Fruit fly (Drosophila melanogaster) whole organism, wandering third instar larva: ENCODE results near the gene Nipsnap.
A peak's percentile ranks its signal among the peaks of the same experiment; 100 is the strongest.

Experiments used
- Abd-B ChIP-seq: fragments of >200 bp; optimal IDR thresholded peaks from 2 replicates; lab custom pipeline; 2017; ENCODE audit warnings: missing biosample characterization, missing genetic modification characterization
- CG32264 ChIP-seq: fragments of 200-800 bp; sonication (Bioruptor generic); optimal IDR thresholded peaks from 2 replicates; lab custom pipeline; 2016; ENCODE audit warnings: missing biosample characterization, missing genetic modification characterization
- CrebA ChIP-seq: fragments of 200-800 bp; sonication (Bioruptor generic); optimal IDR thresholded peaks from 2 replicates; lab custom pipeline; 2016; ENCODE audit warnings: missing biosample characterization, mild to moderate bottlenecking, missing genetic modification characterization, borderline replicate concordance
- Dfd ChIP-seq: fragments of >200 bp; optimal IDR thresholded peaks from 2 replicates; lab custom pipeline; 2017; ENCODE audit warnings: missing biosample characterization, missing genetic modification characterization
- Dif ChIP-seq: fragments of 200-275, 200-300 bp; sonication (Bioruptor generic); optimal IDR thresholded peaks from 2 replicates; lab custom pipeline; 2018; ENCODE audit warnings: missing biosample characterization, missing genetic modification characterization; ENCODE audit not compliant: partially characterized antibody
- HLH106 ChIP-seq: fragments of 200-800 bp; optimal IDR thresholded peaks from 3 replicates; lab custom pipeline; 2019; ENCODE audit warnings: missing biosample characterization, mild to moderate bottlenecking, missing genetic modification characterization, moderate library complexity
- Hnf4 ChIP-seq: fragments of 200-800 bp; sonication (Bioruptor generic); optimal IDR thresholded peaks from 2 replicates; lab custom pipeline; 2016; ENCODE audit warnings: missing biosample characterization, mild to moderate bottlenecking, missing genetic modification characterization
- Jra ChIP-seq: sonication (Bioruptor generic); optimal IDR thresholded peaks from 2 replicates; lab custom pipeline; 2016; ENCODE audit warnings: missing biosample characterization, missing genetic modification characterization
- Mio ChIP-seq: sonication (Bioruptor generic); optimal IDR thresholded peaks from 2 replicates; lab custom pipeline; 2016; ENCODE audit warnings: missing biosample characterization, missing genetic modification characterization
- N ChIP-seq: fragments of >200 bp; optimal IDR thresholded peaks from 2 replicates; lab custom pipeline; 2018; ENCODE audit warnings: missing biosample characterization, missing external identifiers, missing genetic modification characterization
- OdsH ChIP-seq: fragments of 200-800 bp; sonication (Bioruptor generic); optimal IDR thresholded peaks from 2 replicates; lab custom pipeline; 2016; ENCODE audit warnings: missing biosample characterization, mild to moderate bottlenecking, missing genetic modification characterization
- Rel ChIP-seq, 2 experiments: fragments of 200-800 bp; sonication (Bioruptor generic) in 1 of 2; optimal IDR thresholded peaks; 2 replicates in 1 of 2; 3 replicates in 1 of 2; lab custom pipeline; 2016 to 2019; ENCODE audit warnings: mild to moderate bottlenecking in 2 of 2, missing biosample characterization in 2 of 2, missing genetic modification characterization in 2 of 2, moderate library complexity in 1 of 2
- Sp1 ChIP-seq: fragments of 200-800 bp; sonication (Bioruptor generic); optimal IDR thresholded peaks from 3 replicates; lab custom pipeline; 2019; ENCODE audit warnings: missing biosample characterization, mild to moderate bottlenecking, missing genetic modification characterization, moderate library complexity
- br ChIP-seq: fragments of 200-800 bp; sonication (Bioruptor generic); optimal IDR thresholded peaks from 2 replicates; lab custom pipeline; 2016; ENCODE audit warnings: missing biosample characterization, missing genetic modification characterization
- brk ChIP-seq: fragments of 200-800 bp; sonication (Bioruptor generic); optimal IDR thresholded peaks from 2 replicates; lab custom pipeline; 2016; ENCODE audit warnings: missing biosample characterization, mild to moderate bottlenecking, missing genetic modification characterization
- dl ChIP-seq, 2 experiments: fragments of 175-275, 200-275 bp in 1 of 2; fragments of 200-275 bp in 1 of 2; sonication (Bioruptor generic); optimal IDR thresholded peaks; lab custom pipeline; 2018; ENCODE audit warnings: mild to moderate bottlenecking in 2 of 2, missing biosample characterization in 2 of 2, missing genetic modification characterization in 2 of 2, moderate library complexity in 2 of 2; ENCODE audit not compliant: partially characterized antibody in 2 of 2, insufficient read depth in 1 of 2
- ey ChIP-seq: fragments of 200-800 bp; sonication (Bioruptor generic); optimal IDR thresholded peaks from 2 replicates; lab custom pipeline; 2016; ENCODE audit warnings: missing biosample characterization, missing genetic modification characterization
- fru ChIP-seq: fragments of 200-800 bp; sonication (Bioruptor generic); optimal IDR thresholded peaks from 3 replicates; lab custom pipeline; 2016; ENCODE audit warnings: missing biosample characterization, mild to moderate bottlenecking, missing genetic modification characterization
- h ChIP-seq: fragments of 200-800 bp; sonication (Bioruptor generic); optimal IDR thresholded peaks from 3 replicates; lab custom pipeline; 2016; ENCODE audit warnings: missing biosample characterization, mild to moderate bottlenecking, missing genetic modification characterization
- lola ChIP-seq: fragments of >200 bp; optimal IDR thresholded peaks from 2 replicates; lab custom pipeline; 2017; ENCODE audit warnings: missing biosample characterization, missing genetic modification characterization
- pan ChIP-seq: fragments of >200 bp; optimal IDR thresholded peaks from 2 replicates; lab custom pipeline; 2017
- sv ChIP-seq: fragments of 200-800 bp; sonication (Bioruptor generic); optimal IDR thresholded peaks from 3 replicates; lab custom pipeline; 2016; ENCODE audit warnings: missing biosample characterization, missing genetic modification characterization
- tai ChIP-seq: sonication (Bioruptor generic); optimal IDR thresholded peaks from 2 replicates; lab custom pipeline; 2016; ENCODE audit warnings: missing biosample characterization, missing genetic modification characterization
- usp ChIP-seq: fragments of >200 bp; optimal IDR thresholded peaks from 2 replicates; lab custom pipeline; 2017; ENCODE audit warnings: missing biosample characterization, missing genetic modification characterization

Gene Nipsnap

dm6 chrX:16089012-16089963 lies 15.9 kb upstream of the Nipsnap start:
- peak; percentile 25 for TF ChIP-seq Dif (GFP tag; lab: Kevin White, UChicago)
- peak in 1 of 2 experiments; percentile 52 for TF ChIP-seq dl (GFP tag; optimal IDR thresholded peaks at IDR 0.05; lab: Kevin White, UChicago; ENCODE audit: insufficient read depth in 1 of 2, partially characterized antibody in 2 of 2)
- no peak for TF ChIP-seq h

dm6 chrX:16088279-16088678 lies 14.9 kb upstream of the Nipsnap start:
- TF ChIP-seq CrebA (GFP tag; lab: Kevin White, UChicago) = no peak
- TF ChIP-seq CG32264 (GFP tag; lab: Kevin White, UChicago) = no peak
- no peak for TF ChIP-seq ey (GFP tag; lab: Kevin White, UChicago)
- TF ChIP-seq pan (lab: Kevin White, UChicago) = no peak
- TF ChIP-seq N (GFP tag; lab: Kevin White, UChicago) = no peak
- no peak for TF ChIP-seq tai (GFP tag; lab: Kevin White, UChicago)
- no peak for TF ChIP-seq brk (GFP tag; lab: Kevin White, UChicago)
- no peak for TF ChIP-seq Rel (GFP tag; optimal IDR thresholded peaks at IDR 0.05; lab: Kevin White, UChicago)
- no peak for TF ChIP-seq Rel (tag; optimal IDR thresholded peaks at IDR 0.05; lab: Kevin White, UChicago)
- TF ChIP-seq lola = no peak
- no peak for TF ChIP-seq sv (GFP tag; lab: Kevin White, UChicago)
- TF ChIP-seq Dif (GFP tag; lab: Kevin White, UChicago) = no peak
- no peak for TF ChIP-seq Jra (GFP tag; lab: Kevin White, UChicago)
- no peak for TF ChIP-seq Mio (GFP tag; lab: Kevin White, UChicago)

dm6 chrX:16087496-16087895 lies 14.1 kb upstream of the Nipsnap start:
- TF ChIP-seq Abd-B (GFP tag; lab: Kevin White, UChicago) (no peak), Dif (GFP tag; lab: Kevin White, UChicago) (peak; percentile 28)

- peak; percentile 3 for TF ChIP-seq OdsH
- peak; percentile 32 for TF ChIP-seq fru (GFP tag; lab: Kevin White, UChicago)
- no peak for TF ChIP-seq usp (GFP tag; lab: Kevin White, UChicago)
- no peak for TF ChIP-seq brk (GFP tag; lab: Kevin White, UChicago)
- no peak for TF ChIP-seq Hnf4 (GFP tag; lab: Kevin White, UChicago)
- TF ChIP-seq ey (GFP tag; lab: Kevin White, UChicago) = peak; percentile 38
- TF ChIP-seq Rel (GFP tag; optimal IDR thresholded peaks at IDR 0.05; lab: Kevin White, UChicago) = no peak
- no peak for TF ChIP-seq Rel (tag; optimal IDR thresholded peaks at IDR 0.05; lab: Kevin White, UChicago)
- TF ChIP-seq lola = no peak
Measured at dm6 chrX:16085865-16086592, 12.7 kb upstream of the Nipsnap start.

dm6 chrX:16082932-16083331 lies 9.6 kb upstream of the Nipsnap start, which contains the start of gene CG8958:
CG8958 (plus strand) TSS chrX:16083232.
- TF ChIP-seq Sp1 (GFP tag; lab: Kevin White, UChicago) (no peak), HLH106 (no peak), N (GFP tag; lab: Kevin White, UChicago) (no peak), Dfd (no peak), Abd-B (GFP tag; lab: Kevin White, UChicago) (no peak), Dif (GFP tag; lab: Kevin White, UChicago) (no peak), sv (GFP tag; lab: Kevin White, UChicago) (no peak), Rel (GFP tag; optimal IDR thresholded peaks at IDR 0.05; lab: Kevin White, UChicago) (no peak), Rel (tag; optimal IDR thresholded peaks at IDR 0.05; lab: Kevin White, UChicago) (no peak), dl (GFP tag; optimal IDR thresholded peaks at IDR 0.05; lab: Kevin White, UChicago; ENCODE audit: insufficient read depth in 1 of 2, partially characterized antibody in 2 of 2) (no peak), tai (GFP tag; lab: Kevin White, UChicago) (no peak), br (no peak), lola (no peak)
